Fruit fly (Drosophila melanogaster) whole organism, embryonic: ENCODE measurements around the gene Rad9.

Source experiments
- Ada2b ChIP-seq: fragments of 200-800 bp; sonication (Bioruptor generic); IDR thresholded peaks from 2 replicates; pipeline ENCODE4 v1.3.6; 2022; ENCODE audit warnings: missing biosample characterization, missing genetic modification characterization
- Antp ChIP-seq: fragments of 200-800 bp; sonication (Bioruptor generic); optimal IDR thresholded peaks from 3 replicates; lab custom pipeline; 2016; ENCODE audit warnings: missing biosample characterization, missing genetic modification characterization
- Asciz ChIP-seq: fragments of 200-800 bp; sonication (Bioruptor generic); optimal IDR thresholded peaks from 2 replicates; lab custom pipeline; 2017; ENCODE audit warnings: missing biosample characterization, mild to moderate bottlenecking, missing genetic modification characterization, missing genetic modification reagents
- Atf-2 ChIP-seq: fragments of 200-800 bp; sonication (Bioruptor generic); optimal IDR thresholded peaks from 2 replicates; lab custom pipeline; 2016; ENCODE audit warnings: missing biosample characterization, missing genetic modification characterization
- Bgb ChIP-seq: fragments of 200-800 bp; sonication (Bioruptor generic); IDR thresholded peaks from 2 replicates; pipeline ENCODE4 v1.3.6; 2022; ENCODE audit warnings: missing biosample characterization, missing genetic modification characterization; ENCODE audit not compliant: partially characterized antibody
- CG1024 ChIP-seq: fragments of 200-800 bp; sonication (Bioruptor generic); IDR thresholded peaks from 2 replicates; pipeline ENCODE4 v1.3.6; 2022; ENCODE audit warnings: missing biosample characterization, missing genetic modification characterization
- CG10321 ChIP-seq: fragments of 200-800 bp; sonication (Bioruptor generic); IDR thresholded peaks from 2 replicates; pipeline ENCODE4 v1.3.6; 2022; ENCODE audit warnings: missing biosample characterization, missing genetic modification characterization
- CG11085 ChIP-seq: fragments of 200-800 bp; sonication (Bioruptor generic); IDR thresholded peaks from 2 replicates; pipeline ENCODE4 v1.3.6; 2022; ENCODE audit warnings: missing biosample characterization, missing genetic modification characterization
- CG12219 ChIP-seq: fragments of 200-800 bp; sonication (Bioruptor generic); optimal IDR thresholded peaks from 3 replicates; lab custom pipeline; 2018; ENCODE audit warnings: missing biosample characterization, mild to moderate bottlenecking, missing genetic modification characterization
- CG12769 ChIP-seq: fragments of 200-800 bp; sonication (Bioruptor generic); optimal IDR thresholded peaks from 2 replicates; lab custom pipeline; 2019; ENCODE audit warnings: missing biosample characterization, mild to moderate bottlenecking, missing genetic modification characterization, moderate library complexity
- CG13287 ChIP-seq: fragments of 200-800 bp; sonication (Bioruptor generic); IDR thresholded peaks from 2 replicates; pipeline ENCODE4 v1.3.6; 2022; ENCODE audit warnings: missing biosample characterization, missing genetic modification characterization; ENCODE audit not compliant: partially characterized antibody
- CG1529 ChIP-seq: fragments of 200-800 bp; sonication (Bioruptor generic); optimal IDR thresholded peaks from 3 replicates; lab custom pipeline; 2018; ENCODE audit warnings: missing biosample characterization, missing genetic modification characterization
- CG18619 ChIP-seq: fragments of 200-800 bp; sonication (Bioruptor generic); optimal IDR thresholded peaks from 3 replicates; lab custom pipeline; 2017; ENCODE audit warnings: missing biosample characterization, mild to moderate bottlenecking, missing genetic modification characterization
- CG30020 ChIP-seq: fragments of 200-800 bp; optimal IDR thresholded peaks from 2 replicates; lab custom pipeline; 2019; ENCODE audit warnings: missing biosample characterization, mild to moderate bottlenecking, missing genetic modification characterization, moderate library complexity
- CG7963 ChIP-seq: fragments of 200-800 bp; sonication (Bioruptor generic); IDR thresholded peaks from 3 replicates; pipeline ENCODE4 v1.3.6; 2022; ENCODE audit warnings: missing biosample characterization, missing genetic modification characterization; ENCODE audit not compliant: partially characterized antibody
- CkIIα-i1 ChIP-seq: fragments of 200-800 bp; sonication (Bioruptor generic); IDR thresholded peaks from 2 replicates; pipeline ENCODE4 v1.3.6; 2022; ENCODE audit warnings: missing biosample characterization, missing genetic modification characterization
- CrebB ChIP-seq: fragments of 200-800 bp; sonication (Bioruptor generic); optimal IDR thresholded peaks from 3 replicates; lab custom pipeline; 2018; ENCODE audit warnings: missing biosample characterization, mild to moderate bottlenecking, missing genetic modification characterization
- D ChIP-seq, 2 experiments: fragments of 200-800 bp in 1 of 2; fragments of >200 bp in 1 of 2; sonication (Bioruptor generic) in 1 of 2; optimal IDR thresholded peaks; 2 replicates in 1 of 2; 3 replicates in 1 of 2; lab custom pipeline; 2017; ENCODE audit warnings: mild to moderate bottlenecking in 1 of 2, missing biosample characterization in 1 of 2, missing genetic modification characterization in 1 of 2, missing genetic modification reagents in 1 of 2
- D19B ChIP-seq: fragments of 200-800 bp; sonication (Bioruptor generic); optimal IDR thresholded peaks from 2 replicates; lab custom pipeline; 2017; ENCODE audit warnings: missing biosample characterization, mild to moderate bottlenecking, missing genetic modification characterization
- Deaf1 ChIP-seq: fragments of 200-800 bp; optimal IDR thresholded peaks from 3 replicates; lab custom pipeline; 2019; ENCODE audit warnings: missing biosample characterization, mild to moderate bottlenecking, missing genetic modification characterization, moderate library complexity
- E2f1 ChIP-seq: fragments of 200-800 bp; sonication (Bioruptor generic); IDR thresholded peaks from 2 replicates; pipeline ENCODE4 v1.3.6; 2022; ENCODE audit warnings: missing biosample characterization, missing genetic modification characterization
- NfI ChIP-seq: fragments of 200-800 bp; sonication (Bioruptor generic); optimal IDR thresholded peaks from 3 replicates; lab custom pipeline; 2018; ENCODE audit warnings: missing biosample characterization, mild to moderate bottlenecking, missing genetic modification characterization, moderate library complexity
- Ssrp ChIP-seq: fragments of 200-800 bp; sonication (Bioruptor generic); optimal IDR thresholded peaks from 2 replicates; lab custom pipeline; 2018; ENCODE audit warnings: missing biosample characterization, mild to moderate bottlenecking, missing genetic modification characterization, moderate library complexity
- Tbp ChIP-seq: fragments of >200 bp; optimal IDR thresholded peaks from 2 replicates; lab custom pipeline; 2018; ENCODE audit warnings: missing biosample characterization, missing genetic modification characterization
- Trl ChIP-seq, 3 experiments: fragments of >200 bp in 2 of 3; fragments of 200-800 bp in 1 of 3; sonication (Bioruptor generic) in 1 of 3; optimal IDR thresholded peaks; 2 replicates in 1 of 3; 3 replicates in 2 of 3; lab custom pipeline; 2016 to 2017; ENCODE audit warnings: missing biosample characterization in 1 of 3, missing genetic modification characterization in 1 of 3
- bowl ChIP-seq: fragments of 200-800 bp; sonication (Bioruptor generic); IDR thresholded peaks from 2 replicates; pipeline ENCODE4 v1.3.6; 2022; ENCODE audit warnings: missing biosample characterization, missing genetic modification characterization
- cg ChIP-seq: fragments of 200-800 bp; sonication (Bioruptor generic); optimal IDR thresholded peaks from 3 replicates; lab custom pipeline; 2019; ENCODE audit warnings: missing biosample characterization, mild to moderate bottlenecking, missing genetic modification characterization, moderate library complexity
- ci ChIP-seq: fragments of 200-800 bp; sonication (Bioruptor generic); IDR thresholded peaks from 3 replicates; pipeline ENCODE4 v1.3.6; 2022; ENCODE audit warnings: missing biosample characterization, missing genetic modification characterization
- ewg ChIP-seq: fragments of 200-800 bp; sonication (Bioruptor generic); optimal IDR thresholded peaks from 3 replicates; lab custom pipeline; 2017; ENCODE audit warnings: mild to moderate bottlenecking, missing biosample characterization, missing genetic modification reagents, missing genetic modification characterization
- hb ChIP-seq: fragments of 200-800 bp; sonication (Bioruptor generic); IDR thresholded peaks from 3 replicates; pipeline ENCODE4 v1.3.6; 2022; ENCODE audit warnings: missing biosample characterization, missing genetic modification characterization; ENCODE audit not compliant: partially characterized antibody
- hth ChIP-seq: fragments of >200 bp; optimal IDR thresholded peaks from 2 replicates; lab custom pipeline; 2017; ENCODE audit warnings: inconsistent platforms
- ind ChIP-seq: fragments of 200-800 bp; sonication (Bioruptor generic); optimal IDR thresholded peaks from 3 replicates; lab custom pipeline; 2016; ENCODE audit warnings: missing biosample characterization, missing genetic modification characterization
- ken ChIP-seq: fragments of 200-800 bp; sonication (Bioruptor generic); IDR thresholded peaks from 3 replicates; pipeline ENCODE4 v1.3.6; 2022; ENCODE audit warnings: missing biosample characterization, missing genetic modification characterization
- knrl ChIP-seq: fragments of 200-800 bp; sonication (Bioruptor generic); IDR thresholded peaks from 3 replicates; pipeline ENCODE4 v1.3.6; 2022; ENCODE audit warnings: missing biosample characterization, missing genetic modification characterization; ENCODE audit not compliant: partially characterized antibody
- lov ChIP-seq, 2 experiments: fragments of 200-800 bp in 1 of 2; fragments of >200 bp in 1 of 2; sonication (Bioruptor generic) in 1 of 2; IDR thresholded peaks in 1 of 2; optimal IDR thresholded peaks in 1 of 2; 2 replicates in 1 of 2; 3 replicates in 1 of 2; pipeline versions ENCODE4 v1.3.6 to Lab custom; 2017 to 2022; ENCODE audit warnings: missing biosample characterization in 1 of 2, missing genetic modification characterization in 1 of 2
- maf-S ChIP-seq: fragments of 200-800 bp; sonication (Bioruptor generic); optimal IDR thresholded peaks from 2 replicates; lab custom pipeline; 2016; ENCODE audit warnings: missing biosample characterization, missing genetic modification characterization
- nmo ChIP-seq: fragments of 200-800 bp; sonication (Bioruptor generic); optimal IDR thresholded peaks from 2 replicates; lab custom pipeline; 2018; ENCODE audit warnings: missing biosample characterization, mild to moderate bottlenecking, missing genetic modification characterization, moderate library complexity
- oc ChIP-seq: fragments of 200-800 bp; sonication (Bioruptor generic); optimal IDR thresholded peaks from 2 replicates; lab custom pipeline; 2018; ENCODE audit warnings: missing biosample characterization, mild to moderate bottlenecking, missing genetic modification characterization, moderate library complexity
- onecut ChIP-seq: fragments of 200-800 bp; sonication (Bioruptor generic); IDR thresholded peaks from 2 replicates; pipeline ENCODE4 v1.3.6; 2022; ENCODE audit warnings: missing biosample characterization, missing genetic modification characterization
- pho ChIP-seq: fragments of 200-800 bp; sonication (Bioruptor generic); optimal IDR thresholded peaks from 2 replicates; lab custom pipeline; 2016; ENCODE audit warnings: missing biosample characterization, missing genetic modification characterization
- pros ChIP-seq: fragments of 200-800 bp; sonication (Bioruptor generic); optimal IDR thresholded peaks from 3 replicates; lab custom pipeline; 2019; ENCODE audit warnings: missing biosample characterization, mild to moderate bottlenecking, missing genetic modification characterization, moderate library complexity
- salm ChIP-seq: fragments of 200-800 bp; sonication (Bioruptor generic); optimal IDR thresholded peaks from 2 replicates; lab custom pipeline; 2018; ENCODE audit warnings: missing biosample characterization, mild to moderate bottlenecking, missing genetic modification characterization
- seq ChIP-seq: fragments of 200-800 bp; sonication (Bioruptor generic); IDR thresholded peaks from 2 replicates; pipeline ENCODE4 v1.3.6; 2022; ENCODE audit warnings: missing biosample characterization, missing genetic modification characterization
- sna ChIP-seq: fragments of 200-800 bp; sonication (Bioruptor generic); IDR thresholded peaks from 2 replicates; pipeline ENCODE4 v1.3.6; 2022; ENCODE audit warnings: missing biosample characterization, missing genetic modification characterization; ENCODE audit not compliant: partially characterized antibody
- sr ChIP-seq: fragments of 200-800 bp; sonication (Bioruptor generic); IDR thresholded peaks from 3 replicates; pipeline ENCODE4 v1.3.6; 2022; ENCODE audit warnings: missing biosample characterization, missing genetic modification characterization
- trh ChIP-seq: fragments of 200-800 bp; sonication (Bioruptor generic); optimal IDR thresholded peaks from 2 replicates; lab custom pipeline; 2016; ENCODE audit warnings: missing biosample characterization, missing genetic modification characterization
- tx ChIP-seq: fragments of 200-800 bp; sonication (Bioruptor generic); optimal IDR thresholded peaks from 2 replicates; lab custom pipeline; 2016; ENCODE audit warnings: missing biosample characterization, missing genetic modification characterization
- unpg ChIP-seq: fragments of 200-800 bp; sonication (Bioruptor generic); optimal IDR thresholded peaks from 3 replicates; lab custom pipeline; 2018; ENCODE audit warnings: missing biosample characterization, mild to moderate bottlenecking, missing genetic modification characterization, moderate library complexity

The Rad9 gene

dm6 chr3L:18896297-18896863 is 24.0 kb upstream of the Rad9 start (continued):
- TF ChIP-seq CG12219, result no peak
- no peak for TF ChIP-seq Ssrp
- TF ChIP-seq CG7963 (GFP tag; lab: Robert Waterston, UW), result no peak
- TF ChIP-seq CG10321 (GFP tag; lab: Robert Waterston, UW), result no peak
- no peak for TF ChIP-seq sna (GFP tag; lab: Robert Waterston, UW)
- no peak for TF ChIP-seq maf-S (GFP tag; lab: Kevin White, UChicago)
- TF ChIP-seq hb (GFP tag; lab: Robert Waterston, UW), result 0 out of 3 replicates have a peak, but pooled peaks have one; percentile 30
- no peak for TF ChIP-seq salm (tag; lab: Kevin White, UChicago)
- no peak for TF ChIP-seq unpg (GFP tag; lab: Kevin White, UChicago)
- TF ChIP-seq hth, result no peak
- TF ChIP-seq Antp (GFP tag; lab: Kevin White, UChicago), result no peak
- no peak for TF ChIP-seq CrebB (tag; lab: Kevin White, UChicago)
- TF ChIP-seq CG12769 (tag; lab: Kevin White, UChicago), result peak; percentile 40
- TF ChIP-seq CG1024 (GFP tag; lab: Robert Waterston, UW), result no peak
- peak; percentile 8 for TF ChIP-seq pros
- no peak for TF ChIP-seq Asciz (GFP tag; lab: Kevin White, UChicago)
- TF ChIP-seq CG1529 (GFP tag; lab: Kevin White, UChicago), result no peak
- no peak for TF ChIP-seq trh
- TF ChIP-seq CG13287 (GFP tag; lab: Robert Waterston, UW), result no peak
- TF ChIP-seq nmo (GFP tag; lab: Kevin White, UChicago), result no peak
- no peak for TF ChIP-seq tx (GFP tag; lab: Kevin White, UChicago)
- TF ChIP-seq Bgb (GFP tag; lab: Robert Waterston, UW), result peak; percentile 47; the same call in 1 of the 2 replicates
- no peak for TF ChIP-seq D (optimal IDR thresholded peaks at IDR 0.05; lab: Kevin White, UChicago)
- TF ChIP-seq D (GFP tag; optimal IDR thresholded peaks at IDR 0.05; lab: Kevin White, UChicago), result no peak
- no peak for TF ChIP-seq CG18619 (GFP tag; lab: Kevin White, UChicago)
- TF ChIP-seq oc (tag; lab: Kevin White, UChicago), result no peak
- TF ChIP-seq lov (optimal IDR thresholded peaks at IDR 0.05; lab: Kevin White, UChicago), result no peak
- TF ChIP-seq lov (GFP tag; IDR thresholded peaks at IDR 0.05; lab: Robert Waterston, UW), result no peak
- no peak for TF ChIP-seq bowl (GFP tag; lab: Robert Waterston, UW)
- no peak for TF ChIP-seq D19B
- no peak for TF ChIP-seq Atf-2
- no peak for TF ChIP-seq pho (GFP tag; lab: Kevin White, UChicago)
- TF ChIP-seq E2f1 (GFP tag; lab: Robert Waterston, UW), result no peak
- TF ChIP-seq Ada2b (GFP tag; lab: Robert Waterston, UW), result no peak
- TF ChIP-seq onecut (GFP tag; lab: Robert Waterston, UW), result no peak
- TF ChIP-seq CkIIα-i1 (GFP tag; lab: Robert Waterston, UW), result no peak
- no peak for TF ChIP-seq CG30020 (tag; lab: Kevin White, UChicago)
- no peak for TF ChIP-seq ewg (GFP tag; lab: Kevin White, UChicago)
- TF ChIP-seq ken (GFP tag; lab: Robert Waterston, UW), result no peak
- peak; percentile 23; the same call in 1 of the 3 replicates for TF ChIP-seq ci
- no peak for TF ChIP-seq seq (GFP tag; lab: Robert Waterston, UW)
- TF ChIP-seq knrl (GFP tag; lab: Robert Waterston, UW), result no peak
- peak; percentile 65; the same call in 2 of the 3 replicates for TF ChIP-seq sr (GFP tag; lab: Robert Waterston, UW)
- no peak for TF ChIP-seq Tbp
- TF ChIP-seq Trl (optimal IDR thresholded peaks at IDR 0.05; lab: Kevin White, UChicago), result peak in 1 of 2 experiments; percentile 6
- TF ChIP-seq Trl (GFP tag; optimal IDR thresholded peaks at IDR 0.05; lab: Kevin White, UChicago), result no peak
- peak; percentile 25 for TF ChIP-seq Deaf1 (tag; lab: Kevin White, UChicago)
- TF ChIP-seq ind (GFP tag; lab: Kevin White, UChicago), result no peak
- TF ChIP-seq CG11085 (GFP tag; lab: Robert Waterston, UW), result 0 out of 2 replicates have a peak, but pooled peaks have one; percentile 7
- TF ChIP-seq cg (GFP tag; lab: Kevin White, UChicago), result peak; percentile 34
- no peak for TF ChIP-seq NfI
